Fruit fly (Drosophila melanogaster): ENCODE data around the gene CG14324.

DNA sequence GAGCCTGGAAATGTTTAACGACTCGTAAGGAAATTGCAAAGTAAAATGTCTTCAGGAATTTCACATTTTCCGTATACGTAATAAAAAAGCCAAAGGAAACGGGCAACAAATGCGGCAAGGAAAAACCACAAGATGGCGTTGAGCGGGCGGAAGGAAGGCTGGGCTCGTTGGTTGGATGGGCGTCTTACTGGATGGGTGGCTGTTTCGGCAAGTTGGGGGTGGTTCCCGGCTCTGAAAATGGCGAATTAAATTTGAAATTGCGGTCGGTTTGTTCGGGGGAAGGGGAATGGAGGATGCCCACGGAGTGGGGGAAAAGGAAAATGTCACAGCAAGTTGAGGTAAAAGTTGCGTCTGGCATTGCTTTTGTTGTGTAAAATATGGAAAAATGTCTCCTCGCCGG, 18.9 kb downstream of the CG14324 start:
- TF ChIP-seq ewg (GFP tag; optimal IDR thresholded peaks at IDR 0.05) = no peak
- no peak for TF ChIP-seq CG14860 (GFP tag; IDR thresholded peaks at IDR 0.05; ENCODE audit: partially characterized antibody)
- TF ChIP-seq CG9876 (GFP tag; optimal IDR thresholded peaks at IDR 0.05) = no peak
- no peak for TF ChIP-seq yki (optimal IDR thresholded peaks at IDR 0.05)
- TF ChIP-seq Mad (GFP tag; optimal IDR thresholded peaks at IDR 0.05) = no peak

Measured in whole organism, embryonic.